Worm (Caenorhabditis elegans) whole organism, mixed stage, embryonic: ENCODE data around the gene C01G10.7.

Experiments used
- elt-1 ChIP-seq: sonication (generic microtip); optimal IDR thresholded peaks from 2 replicates; lab custom pipeline; 2017; ENCODE audit warnings: missing genetic modification characterization, mild to moderate bottlenecking, missing compliant biosample characterization, antibody characterized with exemption, moderate library complexity, borderline replicate concordance; ENCODE audit not compliant: insufficient read depth
- elt-3 ChIP-seq: fragments of 150-350 bp; optimal IDR thresholded peaks from 2 replicates; lab custom pipeline; 2014; ENCODE audit warnings: missing biosample characterization, missing genetic modification characterization
- hlh-1 ChIP-seq: fragments of 150-350 bp; optimal IDR thresholded peaks from 2 replicates; lab custom pipeline; 2014; ENCODE audit warnings: missing biosample characterization, missing genetic modification reagents, missing genetic modification characterization
- lin-13 ChIP-seq: fragments of 150-350 bp; optimal IDR thresholded peaks from 2 replicates; lab custom pipeline; 2014; ENCODE audit warnings: missing biosample characterization, missing genetic modification characterization
- nhr-237 ChIP-seq: fragments of 150-350 bp; optimal IDR thresholded peaks from 2 replicates; lab custom pipeline; 2014; ENCODE audit warnings: missing biosample characterization, missing genetic modification characterization
- pha-4 ChIP-seq: fragments of 150-350 bp; optimal IDR thresholded peaks from 2 replicates; lab custom pipeline; 2018; ENCODE audit warnings: missing biosample characterization, missing genetic modification reagents, missing genetic modification characterization
- snpc-4 ChIP-seq: fragments of 150-350 bp; optimal IDR thresholded peaks from 2 replicates; lab custom pipeline; 2014; ENCODE audit warnings: missing biosample characterization, missing genetic modification characterization
- tbx-8 ChIP-seq: fragments of 200-800 bp; sonication (Bioruptor generic); optimal IDR thresholded peaks from 2 replicates; lab custom pipeline; 2018; ENCODE audit warnings: mild to moderate bottlenecking, missing genetic modification characterization, moderate library complexity, missing compliant biosample characterization
- unc-39 ChIP-seq: fragments of 150-350 bp; optimal IDR thresholded peaks from 2 replicates; lab custom pipeline; 2014; ENCODE audit warnings: missing biosample characterization, missing genetic modification characterization
- ztf-11 ChIP-seq: fragments of 150-350 bp; optimal IDR thresholded peaks from 2 replicates; lab custom pipeline; 2014; ENCODE audit warnings: missing biosample characterization, missing genetic modification characterization

ce11 chrV:15059534-15059933 lies 26.0 kb upstream of the C01G10.7 start, which contains the start of the genes mcm-3 and C25D7.15:
- no peak for TF ChIP-seq hlh-1 (tag; lab: Kevin White, UChicago)
- TF ChIP-seq elt-3 (tag; lab: Kevin White, UChicago) = no peak
- no peak for TF ChIP-seq unc-39
- TF ChIP-seq pha-4 = no peak
- TF ChIP-seq snpc-4 (tag; lab: Kevin White, UChicago) = no peak
- no peak for TF ChIP-seq elt-1 (tag; lab: Kevin White, UChicago)
- TF ChIP-seq nhr-237 (tag; lab: Kevin White, UChicago) = no peak
- no peak for TF ChIP-seq ztf-11
- TF ChIP-seq lin-13 = no peak
- TF ChIP-seq tbx-8 (GFP tag; lab: Kevin White, UChicago) = no peak
